Fruit fly (Drosophila melanogaster) Kc167 (cell line): Measurements from ENCODE around the gene beta4GalT7.

Experiments
- insv ChIP-seq: fragments of >200 bp; optimal IDR thresholded peaks from 3 replicates; lab custom pipeline; 2018; ENCODE audit warnings: missing external identifiers
- psq ChIP-seq: fragments of >200 bp; optimal IDR thresholded peaks from 2 replicates; lab custom pipeline; 2017; ENCODE audit warnings: missing external identifiers

dm6 chr3R:25024895-25025557, 2.0 kb downstream of the beta4GalT7 start, which contains the start of the genes EMC6 and Hr96:
- TF ChIP-seq insv: no peak
- TF ChIP-seq psq (lab: Kevin White, UChicago): no peak
